Worm (Caenorhabditis elegans): Measurements from ENCODE around the gene nhr-268.

nhr-268 gene

ce11 chrV:15674899-15675298 is 15.2 kb upstream of the nhr-268 start:
- TF ChIP-seq unc-62 (GFP tag; optimal IDR thresholded peaks at IDR 0.05): no peak

- no peak for TF ChIP-seq unc-62 (GFP tag; optimal IDR thresholded peaks at IDR 0.05)
Measured at ce11 chrV:15677222-15677621, 12.8 kb upstream of the nhr-268 start, which contains the start of gene nhr-52. nhr-52 (plus strand) TSS chrV:15677522.

- TF ChIP-seq unc-62 (GFP tag; optimal IDR thresholded peaks at IDR 0.05): no peak
Measured at ce11 chrV:15685599-15685998, 4.5 kb upstream of the nhr-268 start, which contains the start of gene nhr-196. nhr-196 (plus strand) TSS chrV:15685716.

- TF ChIP-seq unc-62 (GFP tag; optimal IDR thresholded peaks at IDR 0.05): no peak
Measured at ce11 chrV:15687660-15688059, 2.4 kb upstream of the nhr-268 start, which contains the start of gene nhr-197. nhr-197 (plus strand) TSS chrV:15687960.

ce11 chrV:15693682-15694081 is 3.6 kb downstream of the nhr-268 start, which contains the start of gene nhr-198:
nhr-198 (plus strand) TSS chrV:15693994.
- TF ChIP-seq unc-62 (GFP tag; optimal IDR thresholded peaks at IDR 0.05): no peak

ce11 chrV:15698099-15698498 is 8.0 kb downstream of the nhr-268 start, which contains the start of gene srx-29:
srx-29 (minus strand) TSS chrV:15698199.
- no peak for TF ChIP-seq unc-62 (GFP tag; optimal IDR thresholded peaks at IDR 0.05)

- no peak for TF ChIP-seq unc-62 (GFP tag; optimal IDR thresholded peaks at IDR 0.05)
Measured at ce11 chrV:15699799-15700198, 9.7 kb downstream of the nhr-268 start, which contains the start of gene nhr-199. nhr-199 (minus strand) TSS chrV:15699899.

ce11 chrV:15702263-15702662 is 12.2 kb downstream of the nhr-268 start, which contains the start of gene nhr-53:
nhr-53 (minus strand) TSS chrV:15702363.
- no peak for TF ChIP-seq unc-62 (GFP tag; optimal IDR thresholded peaks at IDR 0.05)

ce11 chrV:15704745-15705144 is 14.7 kb downstream of the nhr-268 start, which contains the start of gene twk-34:
twk-34 (plus strand) TSS chrV:15704960.
- no peak for TF ChIP-seq unc-62 (GFP tag; optimal IDR thresholded peaks at IDR 0.05)

ce11 chrV:15707982-15708381 is 17.9 kb downstream of the nhr-268 start:
- no peak for TF ChIP-seq unc-62 (GFP tag; optimal IDR thresholded peaks at IDR 0.05)

- TF ChIP-seq unc-62 (GFP tag; optimal IDR thresholded peaks at IDR 0.05): no peak
Measured at ce11 chrV:15710401-15710800, 20.3 kb downstream of the nhr-268 start, which contains the start of gene Y6E2A.1. Y6E2A.1 (minus strand) TSS chrV:15710501.

ce11 chrV:15711898-15712297 is 21.8 kb downstream of the nhr-268 start, which contains the start of gene str-101:
str-101 (minus strand) TSS chrV:15711998.
- no peak for TF ChIP-seq unc-62 (GFP tag; optimal IDR thresholded peaks at IDR 0.05)

- TF ChIP-seq unc-62 (GFP tag; optimal IDR thresholded peaks at IDR 0.05): no peak
Measured at ce11 chrV:15712385-15712784, 22.3 kb downstream of the nhr-268 start.

ce11 chrV:15715636-15716035 is 25.6 kb downstream of the nhr-268 start:
- TF ChIP-seq unc-62 (GFP tag; optimal IDR thresholded peaks at IDR 0.05): no peak

ce11 chrV:15716679-15717078 is 26.6 kb downstream of the nhr-268 start, which contains the start of gene Y6E2A.4:
Y6E2A.4 (minus strand) TSS chrV:15716779.
- TF ChIP-seq unc-62 (GFP tag; optimal IDR thresholded peaks at IDR 0.05): no peak

- TF ChIP-seq unc-62 (GFP tag; optimal IDR thresholded peaks at IDR 0.05): no peak
Measured at ce11 chrV:15718562-15718961, 28.5 kb downstream of the nhr-268 start, which contains the start of gene Y6E2A.5. Y6E2A.5 (minus strand) TSS chrV:15718662.

ce11 chrV:15719570-15719969 is 29.5 kb downstream of the nhr-268 start, which contains the start of gene Y6E2A.7:
Y6E2A.7 (plus strand) TSS chrV:15719870.
- no peak for TF ChIP-seq unc-62 (GFP tag; optimal IDR thresholded peaks at IDR 0.05)
